Worm (Caenorhabditis elegans) whole organism, mixed stage, embryonic: ENCODE data around the gene C12D8.13.

Experiments used
- ceh-83 ChIP-seq: fragments of 200-800 bp; sonication (Bioruptor generic); optimal IDR thresholded peaks from 2 replicates; lab custom pipeline; 2018; ENCODE audit warnings: mild to moderate bottlenecking, missing genetic modification characterization, missing compliant biosample characterization
- ces-1 ChIP-seq: fragments of 150-350 bp; optimal IDR thresholded peaks from 2 replicates; lab custom pipeline; 2014; ENCODE audit warnings: missing biosample characterization, missing genetic modification reagents, missing genetic modification characterization
- elt-3 ChIP-seq: fragments of 150-350 bp; optimal IDR thresholded peaks from 2 replicates; lab custom pipeline; 2014; ENCODE audit warnings: missing biosample characterization, missing genetic modification characterization
- lsy-2 ChIP-seq: fragments of 150-350 bp; optimal IDR thresholded peaks from 2 replicates; lab custom pipeline; 2014; ENCODE audit warnings: missing biosample characterization, missing genetic modification characterization
- mab-5 ChIP-seq: fragments of 150-350 bp; optimal IDR thresholded peaks from 2 replicates; lab custom pipeline; 2014; ENCODE audit warnings: missing biosample characterization, missing genetic modification characterization
- mep-1 ChIP-seq: fragments of 150-350 bp; optimal IDR thresholded peaks from 2 replicates; lab custom pipeline; 2017; ENCODE audit warnings: missing biosample characterization, missing genetic modification reagents, missing genetic modification characterization, inconsistent platforms
- nhr-237 ChIP-seq: fragments of 150-350 bp; optimal IDR thresholded peaks from 2 replicates; lab custom pipeline; 2014; ENCODE audit warnings: missing biosample characterization, missing genetic modification characterization
- pha-4 ChIP-seq: fragments of 150-350 bp; optimal IDR thresholded peaks from 2 replicates; lab custom pipeline; 2018; ENCODE audit warnings: missing biosample characterization, missing genetic modification reagents, missing genetic modification characterization
- unc-62 ChIP-seq: fragments of 150-350 bp; optimal IDR thresholded peaks from 2 replicates; lab custom pipeline; 2014; ENCODE audit warnings: missing biosample characterization, missing genetic modification reagents, missing genetic modification characterization

- TF ChIP-seq nhr-237 (tag; lab: Kevin White, UChicago): no peak
- TF ChIP-seq mep-1 (tag; lab: Kevin White, UChicago): no peak
- no peak for TF ChIP-seq pha-4 (tag; lab: Kevin White, UChicago)
- TF ChIP-seq elt-3 (tag; lab: Kevin White, UChicago): no peak
- TF ChIP-seq mab-5 (tag; lab: Kevin White, UChicago): no peak
- no peak for TF ChIP-seq ceh-83
- no peak for TF ChIP-seq lsy-2 (tag; lab: Kevin White, UChicago)
- TF ChIP-seq ces-1 (GFP tag; lab: Kevin White, UChicago): no peak
- TF ChIP-seq unc-62 (GFP tag; lab: Kevin White, UChicago): no peak
Observed at ce11 chrV:10244018-10244720, 23.7 kb upstream of the C12D8.13 start.
